Fruit fly (Drosophila melanogaster): ENCODE data around the gene CG43169.

CG43169 gene

dm6 chr3L:8871017-8871416 lies 17.4 kb downstream of the CG43169 start:
- no peak for TF ChIP-seq CG17801 (GFP tag; optimal IDR thresholded peaks at IDR 0.05; ENCODE audit: partially characterized antibody)

dm6 chr3L:8870547-8870946 lies 17.9 kb downstream of the CG43169 start:
- no peak for TF ChIP-seq CG17801 (GFP tag; optimal IDR thresholded peaks at IDR 0.05; ENCODE audit: partially characterized antibody)

- TF ChIP-seq CG17801 (GFP tag; optimal IDR thresholded peaks at IDR 0.05; ENCODE audit: partially characterized antibody): peak; percentile 60
These were observed 19.1 kb downstream of the CG43169 start for dm6 chr3L:8869326-8869725.

dm6 chr3L:8865185-8865584 lies 23.2 kb downstream of the CG43169 start:
- TF ChIP-seq CG17801 (GFP tag; optimal IDR thresholded peaks at IDR 0.05; ENCODE audit: partially characterized antibody): no peak

dm6 chr3L:8860746-8861145 lies 27.7 kb downstream of the CG43169 start:
- TF ChIP-seq CG17801 (GFP tag; optimal IDR thresholded peaks at IDR 0.05; ENCODE audit: partially characterized antibody): no peak

dm6 chr3L:8859936-8860335 lies 28.5 kb downstream of the CG43169 start:
- TF ChIP-seq CG17801 (GFP tag; optimal IDR thresholded peaks at IDR 0.05; ENCODE audit: partially characterized antibody): no peak

- TF ChIP-seq CG17801 (GFP tag; optimal IDR thresholded peaks at IDR 0.05; ENCODE audit: partially characterized antibody): no peak
These were observed 30.6 kb downstream of the CG43169 start for dm6 chr3L:8857648-8858362.

- no peak for TF ChIP-seq CG17801 (GFP tag; optimal IDR thresholded peaks at IDR 0.05; ENCODE audit: partially characterized antibody)
These were observed 31.6 kb downstream of the CG43169 start for dm6 chr3L:8856875-8857274.

- TF ChIP-seq CG17801 (GFP tag; optimal IDR thresholded peaks at IDR 0.05; ENCODE audit: partially characterized antibody): no peak
These were observed 33.2 kb downstream of the CG43169 start for dm6 chr3L:8855262-8855661.

- TF ChIP-seq CG17801 (GFP tag; optimal IDR thresholded peaks at IDR 0.05; ENCODE audit: partially characterized antibody): no peak
These were observed 35.1 kb downstream of the CG43169 start for dm6 chr3L:8853382-8853781.

- TF ChIP-seq CG17801 (GFP tag; optimal IDR thresholded peaks at IDR 0.05; ENCODE audit: partially characterized antibody): no peak
These were observed 35.5 kb downstream of the CG43169 start for dm6 chr3L:8852907-8853306.

- TF ChIP-seq CG17801 (GFP tag; optimal IDR thresholded peaks at IDR 0.05; ENCODE audit: partially characterized antibody): no peak
These were observed 36.5 kb downstream of the CG43169 start for dm6 chr3L:8851950-8852349.

dm6 chr3L:8850784-8851704 lies 37.4 kb downstream of the CG43169 start:
- TF ChIP-seq CG17801 (GFP tag; optimal IDR thresholded peaks at IDR 0.05; ENCODE audit: partially characterized antibody): no peak

dm6 chr3L:8849817-8850216 lies 38.6 kb downstream of the CG43169 start:
- TF ChIP-seq CG17801 (GFP tag; optimal IDR thresholded peaks at IDR 0.05; ENCODE audit: partially characterized antibody): no peak

dm6 chr3L:8842359-8842758 lies 46.1 kb downstream of the CG43169 start:
- TF ChIP-seq CG17801 (GFP tag; optimal IDR thresholded peaks at IDR 0.05; ENCODE audit: partially characterized antibody): no peak

- no peak for TF ChIP-seq CG17801 (GFP tag; optimal IDR thresholded peaks at IDR 0.05; ENCODE audit: partially characterized antibody)
These were observed 46.7 kb downstream of the CG43169 start for dm6 chr3L:8841757-8842156.

All from ovary, adult (tissue).